Worm (Caenorhabditis elegans) whole organism, L4/young adult: Measurements from ENCODE around the gene C08G9.1.

Experiments used
- dao-5 ChIP-seq: sonication (generic microtip); optimal IDR thresholded peaks from 2 replicates; lab custom pipeline; 2016; ENCODE audit warnings: missing genotype, missing genetic modification characterization, moderate library complexity, missing compliant biosample characterization
- him-1 ChIP-seq: sonication (generic microtip); optimal IDR thresholded peaks from 2 replicates; lab custom pipeline; 2016; ENCODE audit warnings: missing genotype, missing genetic modification reagents, missing genetic modification characterization, missing compliant biosample characterization

- TF ChIP-seq dao-5 (no peak), him-1 (tag; lab: Kevin White, UChicago) (no peak)
Observed at ce11 chrIV:7628942-7629341, 29.6 kb upstream of the C08G9.1 start, which contains the start of gene F45E4.5.
